Worm (Caenorhabditis elegans) whole organism, L4 larva: ENCODE results near the gene clec-230.
A peak's percentile ranks its signal among the peaks of the same experiment; 100 is the strongest.

Experiments
- F26F4.8 ChIP-seq: fragments of 200-800 bp; sonication (Bioruptor generic); conservative IDR thresholded peaks from 2 replicates; pipeline ENCODE4 v1.3.6; 2022; ENCODE audit warnings: missing genetic modification characterization, missing compliant biosample characterization
- F37D6.2 ChIP-seq: sonication (generic microtip); optimal IDR thresholded peaks from 2 replicates; lab custom pipeline; 2016; ENCODE audit warnings: mild to moderate bottlenecking, missing genetic modification characterization, missing compliant biosample characterization
- Y48G9A.11 ChIP-seq: fragments of 200-800 bp; sonication (Bioruptor generic); IDR thresholded peaks from 2 replicates; pipeline ENCODE4 v1.3.6; 2022; ENCODE audit warnings: missing genetic modification reagents, missing genetic modification characterization, missing compliant biosample characterization
- ZK337.2 ChIP-seq: fragments of 200-800 bp; sonication (Bioruptor generic); IDR thresholded peaks from 2 replicates; pipeline ENCODE4 v1.3.6; 2022; ENCODE audit warnings: missing genetic modification reagents, missing genetic modification characterization, missing compliant biosample characterization
- ZK546.5 ChIP-seq, 2 experiments: sonication (generic microtip); optimal IDR thresholded peaks; 2 replicates each; lab custom pipeline; 2017; ENCODE audit warnings: missing biosample characterization in 2 of 2, missing genetic modification characterization in 2 of 2
- aha-1 ChIP-seq: fragments of 150-350 bp; peaks from one replicate; lab custom pipeline; 2014; ENCODE audit warnings: missing biosample characterization, missing genetic modification characterization
- ama-1 ChIP-seq: fragments of 150-350 bp; optimal IDR thresholded peaks from 2 replicates; lab custom pipeline; 2014; ENCODE audit warnings: inconsistent platforms, mixed read lengths
- arid-1 ChIP-seq: fragments of 200-800 bp; sonication (Bioruptor generic); conservative IDR thresholded peaks from 2 replicates; pipeline ENCODE4 v1.3.6; 2022; ENCODE audit warnings: missing genetic modification reagents, missing genetic modification characterization, missing compliant biosample characterization
- ceh-28 ChIP-seq: fragments of 150-350 bp; optimal IDR thresholded peaks from 2 replicates; lab custom pipeline; 2014; ENCODE audit warnings: missing biosample characterization, missing genetic modification reagents, missing genetic modification characterization
- ceh-62 ChIP-seq: sonication (generic microtip); optimal IDR thresholded peaks from 2 replicates; lab custom pipeline; 2017; ENCODE audit warnings: missing biosample characterization, missing genetic modification characterization
- ceh-82 ChIP-seq: sonication (generic microtip); optimal IDR thresholded peaks from 2 replicates; lab custom pipeline; 2017; ENCODE audit warnings: missing biosample characterization, missing genetic modification characterization
- cey-2 ChIP-seq: sonication (generic microtip); optimal IDR thresholded peaks from 3 replicates; lab custom pipeline; 2017; ENCODE audit warnings: missing genetic modification characterization, mild to moderate bottlenecking, missing compliant biosample characterization, antibody characterized with exemption, borderline replicate concordance; ENCODE audit not compliant: insufficient read depth
- daf-16 ChIP-seq, 3 experiments: sonication (generic microtip); optimal IDR thresholded peaks; 2 replicates each; lab custom pipeline; 2016 to 2017; ENCODE audit warnings: missing genetic modification characterization in 3 of 3, missing genetic modification reagents in 3 of 3, mild to moderate bottlenecking in 2 of 3, missing compliant biosample characterization in 2 of 3, missing biosample characterization in 1 of 3, moderate library complexity in 1 of 3
- daf-19 ChIP-seq: fragments of 200-800 bp; sonication (Bioruptor generic); conservative IDR thresholded peaks from 2 replicates; pipeline ENCODE4 v1.3.6; 2022; ENCODE audit warnings: missing genetic modification characterization, missing compliant biosample characterization
- dmd-6 ChIP-seq: fragments of 200-800 bp; sonication (Bioruptor generic); IDR thresholded peaks from 2 replicates; pipeline ENCODE4 v1.3.6; 2022; ENCODE audit warnings: missing genetic modification reagents, missing genetic modification characterization, missing compliant biosample characterization
- dmd-8 ChIP-seq: fragments of 200-800 bp; sonication (Bioruptor generic); IDR thresholded peaks from 2 replicates; pipeline ENCODE4 v1.3.6; 2022; ENCODE audit warnings: missing genetic modification characterization, missing compliant biosample characterization
- dmd-9 ChIP-seq: fragments of 200-800 bp; sonication (Bioruptor generic); IDR thresholded peaks from 2 replicates; pipeline ENCODE4 v1.3.6; 2022; ENCODE audit warnings: missing genetic modification reagents, missing genetic modification characterization, missing compliant biosample characterization
- dpl-1 ChIP-seq: fragments of 150-350 bp; optimal IDR thresholded peaks from 2 replicates; lab custom pipeline; 2014; ENCODE audit warnings: missing biosample characterization, missing genetic modification reagents, missing genetic modification characterization
- dve-1 ChIP-seq: sonication (generic microtip); optimal IDR thresholded peaks from 2 replicates; lab custom pipeline; 2017; ENCODE audit warnings: antibody characterized with exemption, mild to moderate bottlenecking, missing genetic modification characterization, missing compliant biosample characterization; ENCODE audit not compliant: insufficient read depth
- egl-27 ChIP-seq: sonication (generic microtip); optimal IDR thresholded peaks from 3 replicates; lab custom pipeline; 2017; ENCODE audit warnings: missing biosample characterization, missing genetic modification reagents, missing genetic modification characterization
- fkh-10 ChIP-seq: fragments of 150-350 bp; optimal IDR thresholded peaks from 2 replicates; lab custom pipeline; 2014; ENCODE audit warnings: missing biosample characterization, missing genetic modification reagents, missing genetic modification characterization
- fos-1 ChIP-seq: fragments of 150-350 bp; optimal IDR thresholded peaks from 2 replicates; lab custom pipeline; 2014; ENCODE audit warnings: missing biosample characterization, missing genetic modification characterization
- gei-8 ChIP-seq: fragments of 200-800 bp; sonication (Bioruptor generic); optimal IDR thresholded peaks from 2 replicates; lab custom pipeline; 2018; ENCODE audit warnings: mild to moderate bottlenecking, missing genetic modification characterization, missing compliant biosample characterization
- hlh-11 ChIP-seq: fragments of 200-800 bp; sonication (Bioruptor generic); optimal IDR thresholded peaks from 2 replicates; lab custom pipeline; 2018; ENCODE audit warnings: mild to moderate bottlenecking, missing genetic modification characterization, missing compliant biosample characterization
- hmg-1.1 ChIP-seq: fragments of 200-800 bp; sonication (Bioruptor generic); IDR thresholded peaks from 2 replicates; pipeline ENCODE4 v1.3.6; 2022; ENCODE audit warnings: missing genetic modification reagents, missing genetic modification characterization, missing compliant biosample characterization
- lim-7 ChIP-seq: fragments of 200-800 bp; sonication (Bioruptor generic); IDR thresholded peaks from 2 replicates; pipeline ENCODE4 v1.3.6; 2022; ENCODE audit warnings: missing genetic modification characterization, missing compliant biosample characterization
- lin-39 ChIP-seq: fragments of 150-350 bp; optimal IDR thresholded peaks from 2 replicates; lab custom pipeline; 2014; ENCODE audit warnings: missing biosample characterization, missing genetic modification reagents, missing genetic modification characterization
- lir-3 ChIP-seq: sonication (generic microtip); optimal IDR thresholded peaks from 2 replicates; lab custom pipeline; 2016; ENCODE audit warnings: mild to moderate bottlenecking, missing genetic modification characterization, missing compliant biosample characterization
- madf-9 ChIP-seq: fragments of 200-800 bp; sonication (Bioruptor generic); conservative IDR thresholded peaks from 2 replicates; pipeline ENCODE4 v1.3.6; 2022; ENCODE audit warnings: missing genetic modification reagents, missing genetic modification characterization, missing compliant biosample characterization
- mdl-1 ChIP-seq, 2 experiments: fragments of 150-350 bp in 1 of 2; sonication (generic microtip) in 1 of 2; optimal IDR thresholded peaks; 2 replicates each; lab custom pipeline; 2014 to 2017; ENCODE audit warnings: missing biosample characterization in 2 of 2, missing genetic modification characterization in 2 of 2
- mep-1 ChIP-seq: fragments of 150-350 bp; sonication (generic microtip); optimal IDR thresholded peaks from 3 replicates; lab custom pipeline; 2014; ENCODE audit warnings: missing biosample characterization, missing genetic modification characterization
- mxl-3 ChIP-seq: fragments of 200-800 bp; sonication (Bioruptor generic); optimal IDR thresholded peaks from 2 replicates; lab custom pipeline; 2018; ENCODE audit warnings: mild to moderate bottlenecking, missing genetic modification characterization, missing compliant biosample characterization
- nhr-111 ChIP-seq: fragments of 200-800 bp; sonication (Bioruptor generic); optimal IDR thresholded peaks from 2 replicates; lab custom pipeline; 2018; ENCODE audit warnings: mild to moderate bottlenecking, missing genetic modification characterization, missing compliant biosample characterization
- nhr-25 ChIP-seq: sonication (generic microtip); optimal IDR thresholded peaks from 2 replicates; lab custom pipeline; 2017; ENCODE audit warnings: missing genetic modification characterization, mild to moderate bottlenecking, missing compliant biosample characterization, antibody characterized with exemption, moderate library complexity, borderline replicate concordance; ENCODE audit not compliant: insufficient read depth
- nhr-28 ChIP-seq: fragments of 150-350 bp; optimal IDR thresholded peaks from 2 replicates; lab custom pipeline; 2014; ENCODE audit warnings: missing biosample characterization, missing genetic modification characterization
- nhr-42 ChIP-seq: fragments of 200-800 bp; sonication (Bioruptor generic); IDR thresholded peaks from 2 replicates; pipeline ENCODE4 v1.3.6; 2022; ENCODE audit warnings: missing genetic modification characterization, missing compliant biosample characterization
- nhr-76 ChIP-seq: fragments of 150-350 bp; optimal IDR thresholded peaks from 2 replicates; lab custom pipeline; 2014; ENCODE audit warnings: missing biosample characterization, missing genetic modification characterization
- nhr-77 ChIP-seq: fragments of 150-350 bp; optimal IDR thresholded peaks from 2 replicates; lab custom pipeline; 2014; ENCODE audit warnings: missing biosample characterization, missing genetic modification characterization
- php-3 ChIP-seq: fragments of 200-800 bp; sonication (Bioruptor generic); IDR thresholded peaks from 2 replicates; pipeline ENCODE4 v1.3.6; 2022; ENCODE audit warnings: missing genetic modification reagents, missing genetic modification characterization, missing compliant biosample characterization
- pqm-1 ChIP-seq: sonication (generic microtip); optimal IDR thresholded peaks from 2 replicates; lab custom pipeline; 2017; ENCODE audit warnings: missing biosample characterization, missing genetic modification characterization
- sdz-12 ChIP-seq: fragments of 200-800 bp; sonication (Bioruptor generic); optimal IDR thresholded peaks from 2 replicates; lab custom pipeline; 2018; ENCODE audit warnings: mild to moderate bottlenecking, missing genetic modification characterization, missing compliant biosample characterization
- skn-1 ChIP-seq: fragments of 150-350 bp; optimal IDR thresholded peaks from 2 replicates; lab custom pipeline; 2014; ENCODE audit warnings: missing biosample characterization, missing genetic modification characterization
- spr-1 ChIP-seq: sonication (generic microtip); optimal IDR thresholded peaks from 2 replicates; lab custom pipeline; 2016; ENCODE audit warnings: mild to moderate bottlenecking, missing genetic modification characterization, missing compliant biosample characterization
- spr-3 ChIP-seq: fragments of 200-800 bp; sonication (Bioruptor generic); optimal IDR thresholded peaks from 2 replicates; lab custom pipeline; 2018; ENCODE audit warnings: mild to moderate bottlenecking, missing genetic modification characterization, missing compliant biosample characterization
- vab-7 ChIP-seq: fragments of 200-800 bp; sonication (Bioruptor generic); IDR thresholded peaks from 2 replicates; pipeline ENCODE4 v1.3.6; 2022; ENCODE audit warnings: missing genetic modification reagents, missing genetic modification characterization, missing compliant biosample characterization
- zfp-2 ChIP-seq: sonication (generic microtip); optimal IDR thresholded peaks from 2 replicates; lab custom pipeline; 2016; ENCODE audit warnings: mild to moderate bottlenecking, missing genetic modification characterization, missing compliant biosample characterization
- zfp-3 ChIP-seq: fragments of 200-800 bp; sonication (Bioruptor generic); conservative IDR thresholded peaks from 2 replicates; pipeline ENCODE4 v1.3.6; 2022; ENCODE audit warnings: missing genetic modification reagents, missing genetic modification characterization, missing compliant biosample characterization

clec-230 gene

DNA sequence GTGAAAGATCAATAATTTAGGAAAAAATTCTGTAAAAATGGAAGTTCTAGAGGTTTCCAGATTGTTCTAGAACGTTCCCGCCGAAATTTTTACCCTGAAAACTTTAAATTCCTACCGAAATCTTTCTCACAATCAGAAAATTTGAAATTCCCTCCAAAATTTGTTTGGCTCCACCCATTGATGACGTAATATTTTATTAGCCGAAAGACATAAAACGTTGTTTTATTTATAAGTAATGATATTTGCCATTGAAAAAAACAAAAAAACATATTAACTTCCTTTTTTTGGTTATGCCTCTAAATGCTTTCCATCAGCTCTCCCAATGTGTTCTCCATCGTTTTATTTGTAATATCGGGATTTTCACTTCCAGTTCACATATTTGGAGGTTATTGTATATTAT lies 18.6 kb downstream of the clec-230 start, which contains the start of gene srh-295:
Gene srh-295 (plus strand): TSS at position 301 of the 400 bp plus-strand sequence.
- TF ChIP-seq arid-1 = no peak
- no peak for TF ChIP-seq fkh-10
- no peak for TF ChIP-seq zfp-2 (tag; lab: Kevin White, UChicago)
- no peak for TF ChIP-seq nhr-76
- no peak for TF ChIP-seq nhr-42 (GFP tag; lab: Robert Waterston, UW)
- no peak for TF ChIP-seq ceh-82 (tag; lab: Kevin White, UChicago)
- TF ChIP-seq spr-3 = no peak

DNA sequence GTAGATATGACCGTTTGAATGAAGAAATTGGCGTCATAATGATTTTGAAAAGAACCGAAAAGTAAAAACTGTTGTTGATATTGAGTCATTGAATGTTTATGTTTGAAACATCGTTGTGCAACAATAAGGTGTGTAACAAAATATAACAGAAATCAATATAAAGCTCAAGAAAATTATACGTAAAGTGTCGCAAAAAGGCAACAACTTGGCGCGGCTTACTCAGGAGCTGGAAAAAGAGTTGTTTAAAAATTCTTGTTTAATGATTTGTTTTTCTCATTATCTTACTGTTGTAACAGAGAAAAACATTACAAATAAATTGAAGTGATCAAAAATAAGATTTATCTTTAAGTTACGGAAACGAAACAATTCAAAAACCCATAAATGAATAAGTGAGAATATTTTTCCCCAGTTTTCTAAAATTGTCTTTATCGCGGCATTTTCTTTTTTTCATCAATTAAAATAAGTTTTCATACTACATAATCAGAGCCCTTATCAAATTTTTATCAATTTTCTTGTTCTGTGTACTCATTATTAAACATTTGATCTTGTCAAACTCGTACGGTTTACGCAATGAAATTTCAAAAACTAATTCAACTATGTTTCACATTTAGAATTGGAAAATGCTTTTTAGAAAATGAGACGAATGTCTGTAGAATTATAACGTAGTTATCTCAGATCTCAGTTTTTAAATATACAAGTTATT lies 21.0 kb downstream of the clec-230 start, which contains the start of gene ZK1037.6:
Gene ZK1037.6 (minus strand): TSS at position 51 of the 703 bp plus-strand sequence.
- TF ChIP-seq F37D6.2 (no peak), mdl-1 (tag; optimal IDR thresholded peaks at IDR 0.05; lab: Kevin White, UChicago) (no peak), skn-1 (tag; lab: Kevin White, UChicago) (no peak), ZK546.5 (tag; optimal IDR thresholded peaks at IDR 0.05; lab: Kevin White, UChicago) (no peak), daf-16 (GFP tag; optimal IDR thresholded peaks at IDR 0.05; lab: Kevin White, UChicago) (no peak), daf-16 (tag; optimal IDR thresholded peaks at IDR 0.05; lab: Kevin White, UChicago) (peak; percentile 15), dmd-9 (GFP tag; lab: Robert Waterston, UW) (no peak), fos-1 (tag; lab: Kevin White, UChicago) (no peak), lim-7 (GFP tag; lab: Robert Waterston, UW) (no peak), lin-39 (no peak), nhr-111 (GFP tag; lab: Kevin White, UChicago) (no peak), dpl-1 (GFP tag; lab: Kevin White, UChicago) (no peak), spr-1 (tag; lab: Kevin White, UChicago) (no peak), vab-7 (GFP tag; lab: Robert Waterston, UW) (no peak), ceh-28 (tag; lab: Kevin White, UChicago) (no peak), F26F4.8 (no peak), hmg-1.1 (GFP tag; lab: Robert Waterston, UW) (no peak), aha-1 (tag; lab: Kevin White, UChicago) (no peak), lir-3 (no peak), nhr-28 (tag; lab: Kevin White, UChicago) (peak; percentile 0), gei-8 (GFP tag; lab: Kevin White, UChicago) (no peak), php-3 (GFP tag; lab: Robert Waterston, UW) (no peak), nhr-77 (tag; lab: Kevin White, UChicago) (no peak), pqm-1 (tag; lab: Kevin White, UChicago) (peak; percentile 9)

DNA sequence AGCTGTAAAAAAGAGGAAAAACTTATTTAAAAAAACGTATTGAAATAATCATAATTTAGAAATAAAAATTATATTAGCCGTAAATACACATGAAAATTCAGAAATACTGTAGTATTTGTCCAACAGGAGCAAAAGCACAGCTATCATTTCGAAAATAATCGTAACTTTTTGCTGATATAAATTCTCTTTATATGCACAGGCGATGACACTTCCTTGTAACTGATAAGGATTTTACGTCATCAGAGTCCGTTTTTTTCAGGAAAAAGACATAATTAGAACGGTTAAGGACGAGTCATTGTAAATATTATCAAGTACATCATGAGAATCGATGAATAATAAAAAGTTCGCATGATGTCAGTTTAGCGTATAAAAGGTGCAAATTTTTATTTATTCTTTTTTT lies 25.5 kb downstream of the clec-230 start:
- no peak for TF ChIP-seq egl-27 (tag; lab: Kevin White, UChicago)
- no peak for TF ChIP-seq mep-1 (tag; lab: Kevin White, UChicago)
- no peak for TF ChIP-seq cey-2
- TF ChIP-seq dmd-9 (GFP tag; lab: Robert Waterston, UW) = no peak
- no peak for TF ChIP-seq zfp-3 (GFP tag; lab: Robert Waterston, UW)
- no peak for TF ChIP-seq dpl-1 (GFP tag; lab: Kevin White, UChicago)
- TF ChIP-seq daf-19 (GFP tag; lab: Robert Waterston, UW) = no peak
- TF ChIP-seq dmd-8 (GFP tag; lab: Robert Waterston, UW) = no peak
- peak; percentile 23 for TF ChIP-seq dve-1
- TF ChIP-seq hlh-11 (tag; lab: Kevin White, UChicago) = peak; percentile 27
- no peak for TF ChIP-seq lin-39
- peak; percentile 74 for TF ChIP-seq pqm-1 (tag; lab: Kevin White, UChicago)
- TF ChIP-seq mxl-3 (GFP tag; lab: Kevin White, UChicago) = no peak
- TF ChIP-seq dmd-6 (GFP tag; lab: Robert Waterston, UW) = peak; percentile 59
- no peak for TF ChIP-seq Y48G9A.11
- no peak for TF ChIP-seq ama-1 (lab: Kevin White, UChicago)
- no peak for TF ChIP-seq nhr-76
- TF ChIP-seq nhr-28 (tag; lab: Kevin White, UChicago) = peak; percentile 73
- no peak for TF ChIP-seq sdz-12 (GFP tag; lab: Kevin White, UChicago)
- TF ChIP-seq madf-9 (GFP tag; lab: Robert Waterston, UW) = no peak
- TF ChIP-seq ZK337.2 (GFP tag; lab: Robert Waterston, UW) = no peak
- TF ChIP-seq nhr-25 (tag; lab: Kevin White, UChicago) = no peak
- no peak for TF ChIP-seq lim-7 (GFP tag; lab: Robert Waterston, UW)
- no peak for TF ChIP-seq daf-16 (GFP tag; optimal IDR thresholded peaks at IDR 0.05; lab: Kevin White, UChicago)
- peak; percentile 44 for TF ChIP-seq daf-16 (tag; optimal IDR thresholded peaks at IDR 0.05; lab: Kevin White, UChicago)
- no peak for TF ChIP-seq ceh-62 (tag; lab: Kevin White, UChicago)
